Fruit fly (Drosophila melanogaster) whole organism, embryonic: ENCODE measurements around the gene Hexo2.

Experiments used
- Abd-B ChIP-seq: fragments of 200-800 bp; sonication (Bioruptor generic); optimal IDR thresholded peaks from 2 replicates; lab custom pipeline; 2018; ENCODE audit warnings: missing biosample characterization, mild to moderate bottlenecking, missing genetic modification characterization, moderate library complexity
- Asciz ChIP-seq: fragments of 200-800 bp; sonication (Bioruptor generic); optimal IDR thresholded peaks from 2 replicates; lab custom pipeline; 2017; ENCODE audit warnings: missing biosample characterization, mild to moderate bottlenecking, missing genetic modification characterization, missing genetic modification reagents
- Bdp1 ChIP-seq: fragments of 200-800 bp; sonication (Bioruptor generic); optimal IDR thresholded peaks from 3 replicates; lab custom pipeline; 2016; ENCODE audit warnings: missing biosample characterization, missing genetic modification characterization
- Bteb2 ChIP-seq: fragments of 200-800 bp; sonication (Bioruptor generic); optimal IDR thresholded peaks from 2 replicates; lab custom pipeline; 2016; ENCODE audit warnings: missing biosample characterization, missing genetic modification characterization
- CG12659 ChIP-seq: fragments of 200-800 bp; sonication (Bioruptor generic); optimal IDR thresholded peaks from 3 replicates; lab custom pipeline; 2017; ENCODE audit warnings: mild to moderate bottlenecking, missing biosample characterization, missing genetic modification reagents, missing genetic modification characterization
- CG13123 ChIP-seq: fragments of 200-800 bp; sonication (Bioruptor generic); optimal IDR thresholded peaks from 2 replicates; lab custom pipeline; 2016; ENCODE audit warnings: missing biosample characterization, missing genetic modification characterization
- CG17359 ChIP-seq: fragments of 200-800 bp; sonication (Bioruptor generic); optimal IDR thresholded peaks from 3 replicates; lab custom pipeline; 2018; ENCODE audit warnings: missing biosample characterization, mild to moderate bottlenecking, missing genetic modification characterization, moderate library complexity
- CG1832 ChIP-seq: fragments of 200-800 bp; sonication (Bioruptor generic); optimal IDR thresholded peaks from 2 replicates; lab custom pipeline; 2017; ENCODE audit warnings: missing biosample characterization, mild to moderate bottlenecking, missing genetic modification characterization, inconsistent platforms
- CG2678 ChIP-seq: fragments of 200-800 bp; sonication (Bioruptor generic); optimal IDR thresholded peaks from 3 replicates; lab custom pipeline; 2019; ENCODE audit warnings: missing biosample characterization, mild to moderate bottlenecking, missing genetic modification characterization, moderate library complexity
- CG33557 ChIP-seq: fragments of 200-800 bp; sonication (Bioruptor generic); optimal IDR thresholded peaks from 2 replicates; lab custom pipeline; 2019; ENCODE audit warnings: missing biosample characterization, mild to moderate bottlenecking, missing genetic modification characterization, moderate library complexity
- CG4328 ChIP-seq: fragments of 200-800 bp; sonication (Bioruptor generic); optimal IDR thresholded peaks from 3 replicates; lab custom pipeline; 2017; ENCODE audit warnings: missing biosample characterization, missing genetic modification reagents, missing genetic modification characterization
- CG4730 ChIP-seq: fragments of 200-800 bp; sonication (Bioruptor generic); IDR thresholded peaks from 2 replicates; pipeline ENCODE4 v1.3.6; 2022; ENCODE audit warnings: missing biosample characterization, missing genetic modification characterization
- CG5245 ChIP-seq: fragments of 200-800 bp; sonication (Bioruptor generic); optimal IDR thresholded peaks from 3 replicates; lab custom pipeline; 2016; ENCODE audit warnings: missing biosample characterization, missing genetic modification characterization
- CG6689 ChIP-seq: fragments of 200-800 bp; sonication (Bioruptor generic); IDR thresholded peaks from 2 replicates; pipeline ENCODE4 v1.3.6; 2022; ENCODE audit warnings: missing biosample characterization, missing genetic modification characterization
- CG7556 ChIP-seq: fragments of 200-800 bp; sonication (Bioruptor generic); optimal IDR thresholded peaks from 2 replicates; lab custom pipeline; 2017; ENCODE audit warnings: missing biosample characterization, mild to moderate bottlenecking, missing genetic modification characterization
- CG7963 ChIP-seq: fragments of 200-800 bp; sonication (Bioruptor generic); IDR thresholded peaks from 3 replicates; pipeline ENCODE4 v1.3.6; 2022; ENCODE audit warnings: missing biosample characterization, missing genetic modification characterization; ENCODE audit not compliant: partially characterized antibody
- CG8089 ChIP-seq: fragments of 200-800 bp; sonication (Bioruptor generic); optimal IDR thresholded peaks from 3 replicates; lab custom pipeline; 2016; ENCODE audit warnings: missing biosample characterization, missing genetic modification characterization
- CG9437 ChIP-seq: fragments of 200-800 bp; sonication (Bioruptor generic); optimal IDR thresholded peaks from 2 replicates; lab custom pipeline; 2018; ENCODE audit warnings: missing biosample characterization, mild to moderate bottlenecking, missing genetic modification characterization
- Chrac-16 ChIP-seq: fragments of 200-800 bp; sonication (Bioruptor generic); optimal IDR thresholded peaks from 3 replicates; lab custom pipeline; 2016; ENCODE audit warnings: missing biosample characterization, missing genetic modification characterization
- CoRest ChIP-seq: fragments of 200-800 bp; sonication (Bioruptor generic); optimal IDR thresholded peaks from 3 replicates; lab custom pipeline; 2018; ENCODE audit warnings: missing biosample characterization, mild to moderate bottlenecking, missing genetic modification characterization, moderate library complexity
- Dfd ChIP-seq, 2 experiments: fragments of >200 bp; optimal IDR thresholded peaks; 2 replicates each; lab custom pipeline; 2017; ENCODE audit warnings: missing biosample characterization in 2 of 2, missing genetic modification characterization in 2 of 2
- Dip3 ChIP-seq: fragments of 200-800 bp; sonication (Bioruptor generic); optimal IDR thresholded peaks from 3 replicates; lab custom pipeline; 2016; ENCODE audit warnings: missing biosample characterization, missing genetic modification characterization
- H2.0 ChIP-seq: fragments of 200-800 bp; sonication (Bioruptor generic); IDR thresholded peaks from 2 replicates; pipeline ENCODE4 v1.3.6; 2022; ENCODE audit warnings: missing biosample characterization, missing genetic modification characterization
- HHEX ChIP-seq: fragments of 200-800 bp; sonication (Bioruptor generic); optimal IDR thresholded peaks from 3 replicates; lab custom pipeline; 2017; ENCODE audit warnings: missing biosample characterization, mild to moderate bottlenecking, missing genetic modification characterization, missing genetic modification reagents
- HLH3B ChIP-seq: fragments of 200-800 bp; sonication (Bioruptor generic); IDR thresholded peaks from 2 replicates; pipeline ENCODE4 v1.3.6; 2022; ENCODE audit warnings: missing biosample characterization, missing genetic modification characterization
- HLH54F ChIP-seq: fragments of 200-800 bp; sonication (Bioruptor generic); optimal IDR thresholded peaks from 3 replicates; lab custom pipeline; 2016; ENCODE audit warnings: missing biosample characterization, missing genetic modification characterization
- Hand ChIP-seq: fragments of 200-800 bp; sonication (Bioruptor generic); optimal IDR thresholded peaks from 2 replicates; lab custom pipeline; 2017; ENCODE audit warnings: mild to moderate bottlenecking, missing biosample characterization, missing genetic modification reagents, missing genetic modification characterization
- HmgZ ChIP-seq: fragments of 200-800 bp; sonication (Bioruptor generic); optimal IDR thresholded peaks from 2 replicates; lab custom pipeline; 2018; ENCODE audit warnings: missing biosample characterization, mild to moderate bottlenecking, missing genetic modification characterization
- Hr39 ChIP-seq: fragments of >200 bp; optimal IDR thresholded peaks from 2 replicates; lab custom pipeline; 2017
- NK7.1 ChIP-seq: fragments of 200-800 bp; sonication (Bioruptor generic); optimal IDR thresholded peaks from 3 replicates; lab custom pipeline; 2016; ENCODE audit warnings: missing biosample characterization, missing genetic modification characterization
- Pdp1 ChIP-seq, 2 experiments: fragments of 200-800 bp; sonication (Bioruptor generic); optimal IDR thresholded peaks; 3 replicates each; lab custom pipeline; 2016; ENCODE audit warnings: missing biosample characterization in 2 of 2, missing genetic modification characterization in 2 of 2, mild to moderate bottlenecking in 1 of 2, moderate library complexity in 1 of 2
- ac ChIP-seq: fragments of 200-800 bp; sonication (Bioruptor generic); optimal IDR thresholded peaks from 3 replicates; lab custom pipeline; 2017; ENCODE audit warnings: missing biosample characterization, mild to moderate bottlenecking, missing genetic modification characterization
- bsh ChIP-seq, 2 experiments: fragments of 200-800 bp; sonication (Bioruptor generic); optimal IDR thresholded peaks; 2 replicates each; lab custom pipeline; 2017 to 2018; ENCODE audit warnings: mild to moderate bottlenecking in 2 of 2, missing biosample characterization in 2 of 2, missing genetic modification characterization in 2 of 2, moderate library complexity in 1 of 2
- chn ChIP-seq: fragments of 200-800 bp; sonication (Bioruptor generic); optimal IDR thresholded peaks from 2 replicates; lab custom pipeline; 2016; ENCODE audit warnings: missing biosample characterization, missing genetic modification characterization
- corto ChIP-seq: fragments of 200-800 bp; sonication (Bioruptor generic); optimal IDR thresholded peaks from 2 replicates; lab custom pipeline; 2016; ENCODE audit warnings: missing biosample characterization, mild to moderate bottlenecking, missing genetic modification characterization, moderate library complexity
- dimm ChIP-seq: fragments of 200-800 bp; sonication (Bioruptor generic); IDR thresholded peaks from 2 replicates; pipeline ENCODE4 v1.3.6; 2022; ENCODE audit warnings: missing biosample characterization, missing genetic modification characterization
- eyg ChIP-seq: fragments of 200-800 bp; sonication (Bioruptor generic); optimal IDR thresholded peaks from 3 replicates; lab custom pipeline; 2016; ENCODE audit warnings: missing biosample characterization, missing genetic modification characterization
- gcm ChIP-seq: fragments of 200-800 bp; sonication (Bioruptor generic); optimal IDR thresholded peaks from 2 replicates; lab custom pipeline; 2019; ENCODE audit warnings: missing biosample characterization, mild to moderate bottlenecking, missing genetic modification characterization, moderate library complexity
- grau ChIP-seq: fragments of 200-800 bp; optimal IDR thresholded peaks from 3 replicates; lab custom pipeline; 2019; ENCODE audit warnings: missing biosample characterization, mild to moderate bottlenecking, missing genetic modification characterization, moderate library complexity
- gt ChIP-seq: fragments of 200-800 bp; sonication (Bioruptor generic); IDR thresholded peaks from 2 replicates; pipeline ENCODE4 v1.3.6; 2022; ENCODE audit warnings: missing biosample characterization, missing genetic modification characterization
- hb ChIP-seq: fragments of 200-800 bp; sonication (Bioruptor generic); IDR thresholded peaks from 3 replicates; pipeline ENCODE4 v1.3.6; 2022; ENCODE audit warnings: missing biosample characterization, missing genetic modification characterization; ENCODE audit not compliant: partially characterized antibody
- insv ChIP-seq, 2 experiments: fragments of 200-800 bp; sonication (Bioruptor generic); optimal IDR thresholded peaks; 3 replicates each; lab custom pipeline; 2016 to 2018; ENCODE audit warnings: missing biosample characterization in 2 of 2, missing genetic modification characterization in 2 of 2
- kay ChIP-seq: fragments of 200-800 bp; sonication (Bioruptor generic); optimal IDR thresholded peaks from 2 replicates; lab custom pipeline; 2016; ENCODE audit warnings: missing biosample characterization, missing genetic modification characterization
- knrl ChIP-seq: fragments of 200-800 bp; sonication (Bioruptor generic); IDR thresholded peaks from 3 replicates; pipeline ENCODE4 v1.3.6; 2022; ENCODE audit warnings: missing biosample characterization, missing genetic modification characterization; ENCODE audit not compliant: partially characterized antibody
- sna ChIP-seq: fragments of 200-800 bp; sonication (Bioruptor generic); IDR thresholded peaks from 2 replicates; pipeline ENCODE4 v1.3.6; 2022; ENCODE audit warnings: missing biosample characterization, missing genetic modification characterization; ENCODE audit not compliant: partially characterized antibody
- wek ChIP-seq: fragments of 200-800 bp; sonication (Bioruptor generic); optimal IDR thresholded peaks from 3 replicates; lab custom pipeline; 2018; ENCODE audit warnings: missing biosample characterization, mild to moderate bottlenecking, missing genetic modification characterization, moderate library complexity
- zfh1 ChIP-seq: fragments of 200-800 bp; sonication (Bioruptor generic); IDR thresholded peaks from 3 replicates; pipeline ENCODE4 v1.3.6; 2022; ENCODE audit warnings: missing biosample characterization, missing genetic modification characterization

The Hexo2 gene

DNA sequence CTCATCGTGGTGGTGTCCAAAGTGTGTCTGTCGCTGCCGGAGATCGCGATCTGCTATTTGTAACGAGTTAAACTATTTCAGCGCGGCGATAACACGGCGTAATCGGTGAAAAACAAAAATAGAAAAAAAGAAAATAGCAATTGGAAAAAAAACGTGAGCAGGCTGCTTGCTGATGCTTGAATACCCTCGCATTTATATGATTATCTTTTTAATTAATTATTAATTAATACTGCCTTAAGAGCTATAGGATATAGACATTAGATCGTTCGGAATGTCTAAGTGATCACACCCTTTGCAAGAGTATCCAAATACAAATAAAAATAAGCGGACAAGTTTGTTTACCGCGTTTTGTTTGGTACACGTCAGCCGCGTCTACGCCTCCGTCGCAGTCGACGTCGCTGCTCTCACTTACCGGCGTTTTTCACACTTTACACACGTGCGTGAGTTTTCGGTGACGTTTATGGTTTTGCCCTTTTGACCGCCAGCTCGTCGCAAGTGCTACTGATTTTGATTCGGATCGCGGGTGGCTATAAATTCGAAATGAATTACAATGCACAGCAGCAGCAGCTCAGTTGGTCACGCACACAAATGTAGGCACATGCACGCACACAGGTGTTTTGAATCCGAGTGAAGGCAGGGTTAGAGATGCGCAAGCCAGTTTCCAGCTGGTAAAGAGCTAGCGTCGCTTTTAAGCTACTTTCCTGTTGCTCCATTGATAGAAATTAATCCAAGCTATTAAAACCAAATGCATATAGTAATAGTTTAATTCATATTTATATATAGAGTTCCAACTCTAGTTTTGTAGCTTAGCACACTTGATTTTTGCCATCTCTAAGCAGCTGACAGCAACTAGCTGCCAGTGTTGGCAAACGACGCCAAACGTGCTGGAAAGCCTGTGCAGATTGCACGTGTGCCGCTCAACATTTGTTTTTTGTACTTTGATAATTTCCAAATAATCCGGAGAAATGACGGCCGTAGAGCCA lies 4.9 kb downstream of the Hexo2 start, which contains the start of the genes CG2004 and CG1785:
Gene CG2004 (minus strand): TSS at position 861 of the 983 bp plus-strand sequence.
Gene CG1785 (plus strand): TSS at position 873 of the 983 bp plus-strand sequence.
- TF ChIP-seq grau (tag; lab: Kevin White, UChicago) (peak; percentile 89), Dip3 (GFP tag; lab: Kevin White, UChicago) (peak; percentile 89), CG13123 (peak; percentile 85), zfh1 (GFP tag; lab: Robert Waterston, UW) (peak; percentile 97), CG2678 (tag; lab: Kevin White, UChicago) (peak; percentile 89), CG4730 (GFP tag; lab: Robert Waterston, UW) (peak; percentile 92), kay (GFP tag; lab: Kevin White, UChicago) (peak; percentile 84), dimm (GFP tag; lab: Robert Waterston, UW) (peak; percentile 27; the same call in 1 of the 2 replicates), gcm (GFP tag; lab: Kevin White, UChicago) (peak; percentile 82), insv (GFP tag; optimal IDR thresholded peaks at IDR 0.05; lab: Kevin White, UChicago) (peak in 1 of 2 experiments; percentile 60), chn (GFP tag; lab: Kevin White, UChicago) (peak; percentile 91), corto (GFP tag; lab: Kevin White, UChicago) (no peak), CG17359 (tag; lab: Kevin White, UChicago) (peak; percentile 87), CG1832 (GFP tag; lab: Kevin White, UChicago) (no peak), NK7.1 (GFP tag; lab: Kevin White, UChicago) (no peak), Bdp1 (GFP tag; lab: Kevin White, UChicago) (peak; percentile 83), eyg (GFP tag; lab: Kevin White, UChicago) (no peak), CG6689 (peak; percentile 94), Bteb2 (GFP tag; lab: Kevin White, UChicago) (peak; percentile 53), gt (GFP tag; lab: Robert Waterston, UW) (peak; percentile 83), Hand (GFP tag; lab: Kevin White, UChicago) (peak; percentile 59), Asciz (GFP tag; lab: Kevin White, UChicago) (peak; percentile 71), ac (GFP tag; lab: Kevin White, UChicago) (peak; percentile 85), hb (GFP tag; lab: Robert Waterston, UW) (peak; percentile 62; the same call in 1 of the 3 replicates), CG7963 (GFP tag; lab: Robert Waterston, UW) (no peak), CG9437 (GFP tag; lab: Kevin White, UChicago) (peak; percentile 78), wek (GFP tag; lab: Kevin White, UChicago) (peak; percentile 6), CG33557 (GFP tag; lab: Kevin White, UChicago) (peak; percentile 85), CG12659 (peak; percentile 95), Abd-B (peak; percentile 2), Dfd (GFP tag; optimal IDR thresholded peaks at IDR 0.05; lab: Kevin White, UChicago) (no peak), bsh (GFP tag; optimal IDR thresholded peaks at IDR 0.05; lab: Kevin White, UChicago) (peak; percentile 6 to 91), HmgZ (peak; percentile 92), HLH54F (GFP tag; lab: Kevin White, UChicago) (peak; percentile 87), HLH3B (GFP tag; lab: Robert Waterston, UW) (peak; percentile 94), CG4328 (peak; percentile 83), HHEX (GFP tag; lab: Kevin White, UChicago) (peak; percentile 85), Chrac-16 (GFP tag; lab: Kevin White, UChicago) (peak; percentile 94), Hr39 (no peak), CG5245 (GFP tag; lab: Kevin White, UChicago) (peak; percentile 90), CG7556 (GFP tag; lab: Kevin White, UChicago) (peak; percentile 92), CoRest (tag; lab: Kevin White, UChicago) (peak; percentile 92), Pdp1 (GFP tag; optimal IDR thresholded peaks at IDR 0.05; lab: Kevin White, UChicago) (peak; percentile 83 to 90), H2.0 (GFP tag; lab: Robert Waterston, UW) (peak; percentile 92), sna (peak; percentile 79), CG8089 (GFP tag; lab: Kevin White, UChicago) (peak; percentile 71), knrl (peak; percentile 75)
